Fruit fly (Drosophila melanogaster) whole organism, wandering third instar larva: ENCODE measurements around the gene tinc.

ENCODE experiments used
- Abd-B ChIP-seq: fragments of >200 bp; optimal IDR thresholded peaks from 2 replicates; lab custom pipeline; 2017; ENCODE audit warnings: missing biosample characterization, missing genetic modification characterization
- CG9705 ChIP-seq: fragments of 200-800 bp; sonication (Bioruptor generic); optimal IDR thresholded peaks from 2 replicates; lab custom pipeline; 2018; ENCODE audit warnings: missing biosample characterization, mild to moderate bottlenecking, missing genetic modification characterization
- GATAd ChIP-seq: sonication (Bioruptor generic); optimal IDR thresholded peaks from 2 replicates; lab custom pipeline; 2016; ENCODE audit warnings: missing biosample characterization, missing genetic modification characterization
- HLH106 ChIP-seq: fragments of 200-800 bp; optimal IDR thresholded peaks from 3 replicates; lab custom pipeline; 2019; ENCODE audit warnings: missing biosample characterization, mild to moderate bottlenecking, missing genetic modification characterization, moderate library complexity
- Mio ChIP-seq: sonication (Bioruptor generic); optimal IDR thresholded peaks from 2 replicates; lab custom pipeline; 2016; ENCODE audit warnings: missing biosample characterization, missing genetic modification characterization
- br ChIP-seq: fragments of 200-800 bp; sonication (Bioruptor generic); optimal IDR thresholded peaks from 2 replicates; lab custom pipeline; 2016; ENCODE audit warnings: missing biosample characterization, missing genetic modification characterization
- dmrt93B ChIP-seq: fragments of 200-800 bp; sonication (Bioruptor generic); optimal IDR thresholded peaks from 2 replicates; lab custom pipeline; 2018; ENCODE audit warnings: missing biosample characterization, mild to moderate bottlenecking, missing genetic modification characterization
- fru ChIP-seq: fragments of 200-800 bp; sonication (Bioruptor generic); optimal IDR thresholded peaks from 3 replicates; lab custom pipeline; 2016; ENCODE audit warnings: missing biosample characterization, mild to moderate bottlenecking, missing genetic modification characterization
- h ChIP-seq: fragments of 200-800 bp; sonication (Bioruptor generic); optimal IDR thresholded peaks from 3 replicates; lab custom pipeline; 2016; ENCODE audit warnings: missing biosample characterization, mild to moderate bottlenecking, missing genetic modification characterization
- pan ChIP-seq: fragments of >200 bp; optimal IDR thresholded peaks from 2 replicates; lab custom pipeline; 2017
- woc ChIP-seq: sonication (Bioruptor generic); optimal IDR thresholded peaks from 2 replicates; lab custom pipeline; 2016; ENCODE audit warnings: missing biosample characterization, mild to moderate bottlenecking, missing genetic modification characterization

- TF ChIP-seq woc (GFP tag; lab: Kevin White, UChicago) (no peak), CG9705 (GFP tag; lab: Kevin White, UChicago) (no peak), GATAd (GFP tag; lab: Kevin White, UChicago) (no peak), h (GFP tag; lab: Kevin White, UChicago) (no peak), HLH106 (no peak), Abd-B (GFP tag; lab: Kevin White, UChicago) (no peak), pan (lab: Kevin White, UChicago) (no peak), fru (GFP tag; lab: Kevin White, UChicago) (no peak), dmrt93B (GFP tag; lab: Kevin White, UChicago) (no peak), Mio (GFP tag; lab: Kevin White, UChicago) (no peak), br (GFP tag; lab: Kevin White, UChicago) (no peak)
These were observed 37.8 kb downstream of the tinc start for dm6 chr3R:17849178-17849577.
